Worm (Caenorhabditis elegans): ENCODE data around the gene B0238.12.

The B0238.12 gene

ce11 chrV:5262999-5263398 is 2.6 kb upstream of the B0238.12 start, which contains the start of gene cest-30:
Gene cest-30 (minus strand): TSS chrV:5263099.
- TF ChIP-seq arid-1 (GFP tag; conservative IDR thresholded peaks at IDR 0.05) (no peak), unc-39 (tag; optimal IDR thresholded peaks at IDR 0.05) (no peak), daf-19 (GFP tag; conservative IDR thresholded peaks at IDR 0.05) (no peak), ceh-82 (tag; optimal IDR thresholded peaks at IDR 0.05) (no peak), nhr-102 (tag; optimal IDR thresholded peaks at IDR 0.05) (no peak), gei-8 (GFP tag; optimal IDR thresholded peaks at IDR 0.05) (no peak), unc-62 (GFP tag; optimal IDR thresholded peaks at IDR 0.05 in 1 of 2) (no peak), unc-62 (tag; optimal IDR thresholded peaks at IDR 0.05) (no peak), nhr-11 (tag; optimal IDR thresholded peaks at IDR 0.05) (no peak), lin-29 (GFP tag; IDR thresholded peaks at IDR 0.05) (no peak), daf-16 (GFP tag; optimal IDR thresholded peaks at IDR 0.05) (no peak), daf-16 (tag; optimal IDR thresholded peaks at IDR 0.05) (no peak), fos-1 (tag; optimal IDR thresholded peaks at IDR 0.05) (no peak), nhr-111 (GFP tag; optimal IDR thresholded peaks at IDR 0.05) (no peak), egl-43 (GFP tag; IDR thresholded peaks at IDR 0.05) (no peak), nhr-25 (tag; optimal IDR thresholded peaks at IDR 0.05; ENCODE audit: borderline replicate concordance, insufficient read depth) (no peak), lin-1 (GFP tag; IDR thresholded peaks at IDR 0.05) (no peak), F37D6.2 (tag; optimal IDR thresholded peaks at IDR 0.05) (no peak)

- TF ChIP-seq lin-38 (GFP tag; IDR thresholded peaks at IDR 0.05) (peak; percentile 92), dpl-1 (GFP tag; optimal IDR thresholded peaks at IDR 0.05) (peak; percentile 89), pha-4 (GFP tag; IDR thresholded peaks at IDR 0.05) (no peak), pha-4 (tag; optimal IDR thresholded peaks at IDR 0.05) (peak; percentile 17), jun-1 (tag; optimal IDR thresholded peaks at IDR 0.05) (no peak), unc-130 (GFP tag; optimal IDR thresholded peaks at IDR 0.05) (peak; percentile 7), mdt-29 (GFP tag; IDR thresholded peaks at IDR 0.05) (no peak), nhr-6 (tag; optimal IDR thresholded peaks at IDR 0.05) (peak; percentile 1), nhr-48 (tag; optimal IDR thresholded peaks at IDR 0.05) (peak; percentile 47), aha-1 (tag) (peak; percentile 85), hlh-11 (tag; optimal IDR thresholded peaks at IDR 0.05) (no peak), madf-5 (GFP tag; IDR thresholded peaks at IDR 0.05) (no peak), rbr-2 (tag; optimal IDR thresholded peaks at IDR 0.05) (peak; percentile 53), nhr-28 (tag; optimal IDR thresholded peaks at IDR 0.05) (peak; percentile 36)
Measured at ce11 chrV:5269024-5269535, 3.4 kb downstream of the B0238.12 start, which contains the start of gene penr-1. Gene penr-1 (plus strand): TSS chrV:5269485.

DNA sequence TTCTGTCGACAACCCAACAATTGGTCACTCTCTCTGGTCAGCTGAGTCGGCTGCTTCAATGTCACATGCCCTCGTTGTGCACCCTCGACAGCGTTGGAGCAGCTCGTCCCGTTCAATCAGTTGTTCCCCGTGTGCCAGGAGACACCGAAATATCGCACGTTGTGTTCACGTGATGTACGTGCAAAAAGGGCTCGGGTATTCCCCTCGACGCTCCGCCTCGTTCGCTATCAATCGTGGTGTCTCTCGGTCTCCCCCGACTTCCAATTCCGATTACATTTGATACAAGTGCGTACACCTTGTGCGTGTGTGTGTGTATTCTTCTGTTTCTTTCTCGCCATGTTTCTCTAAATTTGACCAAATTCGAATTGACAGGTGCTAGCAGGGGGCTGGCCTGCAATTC is 5.8 kb downstream of the B0238.12 start:
- TF ChIP-seq nhr-11 (tag; optimal IDR thresholded peaks at IDR 0.05) (peak; percentile 85), egl-43 (GFP tag; IDR thresholded peaks at IDR 0.05) (no peak), nhr-25 (tag; optimal IDR thresholded peaks at IDR 0.05; ENCODE audit: borderline replicate concordance, insufficient read depth) (no peak), madf-9 (GFP tag; conservative IDR thresholded peaks at IDR 0.05) (no peak), nhr-41 (GFP tag; IDR thresholded peaks at IDR 0.05) (0 out of 2 replicates have a peak, but pooled peaks have one; percentile 20), ztf-7 (tag; optimal IDR thresholded peaks at IDR 0.05) (no peak), zfp-2 (tag; optimal IDR thresholded peaks at IDR 0.05) (no peak), tag-97 (GFP tag; IDR thresholded peaks at IDR 0.05) (no peak), nhr-102 (tag; optimal IDR thresholded peaks at IDR 0.05) (peak; percentile 81), nhr-6 (tag; optimal IDR thresholded peaks at IDR 0.05) (no peak), mxl-2 (GFP tag; conservative IDR thresholded peaks at IDR 0.05) (peak; percentile 97), nhr-42 (GFP tag; IDR thresholded peaks at IDR 0.05) (peak; percentile 57; the same call in 1 of the 2 replicates), F37D6.2 (tag; optimal IDR thresholded peaks at IDR 0.05) (no peak), zfp-3 (GFP tag; conservative IDR thresholded peaks at IDR 0.05) (no peak), lsy-2 (tag; optimal IDR thresholded peaks at IDR 0.05) (peak in 1 of 2 experiments; percentile 52), snpc-1.2 (GFP tag; IDR thresholded peaks at IDR 0.05) (no peak), hif-1 (tag; optimal IDR thresholded peaks at IDR 0.05) (peak; percentile 13 to 82), nhr-48 (tag; optimal IDR thresholded peaks at IDR 0.05) (peak; percentile 98), cey-2 (tag; optimal IDR thresholded peaks at IDR 0.05; ENCODE audit: borderline replicate concordance, insufficient read depth) (no peak), hlh-11 (tag; optimal IDR thresholded peaks at IDR 0.05) (peak; percentile 98), dve-1 (tag; optimal IDR thresholded peaks at IDR 0.05; ENCODE audit: insufficient read depth) (peak; percentile 78), lir-3 (tag; optimal IDR thresholded peaks at IDR 0.05) (no peak), attf-4 (tag; optimal IDR thresholded peaks at IDR 0.05) (no peak), sdz-12 (GFP tag; optimal IDR thresholded peaks at IDR 0.05) (no peak), pha-4 (GFP tag; IDR thresholded peaks at IDR 0.05) (no peak; the same call in 1 of the 2 replicates), pha-4 (tag; optimal IDR thresholded peaks at IDR 0.05) (no peak)
